Fruit fly (Drosophila melanogaster): ENCODE data around the gene CG18404.

CG18404 gene

DNA sequence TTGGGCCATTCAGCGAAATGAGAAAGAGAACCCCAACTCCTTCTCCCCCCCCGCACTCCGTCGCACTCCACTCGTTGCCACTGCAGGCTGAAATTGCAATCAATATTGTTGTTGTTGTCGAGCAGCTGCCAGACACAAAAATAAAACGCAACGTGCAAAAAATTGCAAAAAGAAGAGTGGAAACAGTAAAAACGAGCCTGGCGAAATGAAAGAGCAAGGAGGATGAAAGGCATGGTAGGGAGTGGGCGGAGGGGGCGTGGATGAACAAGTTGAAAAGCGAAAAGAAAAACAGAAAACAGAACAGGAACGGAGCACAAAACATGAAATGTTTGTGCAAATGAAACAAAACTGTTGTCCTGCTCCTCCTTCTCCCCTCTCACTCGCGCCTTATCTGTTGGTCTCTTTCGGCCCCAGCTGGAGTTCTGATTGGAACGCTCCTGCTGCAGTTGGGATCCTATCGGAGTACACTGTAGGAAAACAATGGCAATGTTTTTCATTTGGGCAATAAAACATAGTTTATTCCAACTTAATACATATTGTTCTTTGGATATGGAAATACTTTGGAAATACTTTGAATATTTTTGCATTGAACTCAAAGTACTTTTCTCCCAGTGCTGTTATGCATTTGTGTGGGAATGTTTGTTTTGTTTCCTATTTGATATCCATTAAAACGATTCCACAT, 32.1 kb downstream of the CG18404 start (continued):
- TF ChIP-seq wdn (GFP tag; IDR thresholded peaks at IDR 0.05) (no peak), CG30020 (tag; optimal IDR thresholded peaks at IDR 0.05) (no peak), CG6175 (GFP tag; IDR thresholded peaks at IDR 0.05) (no peak), CG15011 (GFP tag; optimal IDR thresholded peaks at IDR 0.05) (no peak), prd (optimal IDR thresholded peaks at IDR 0.05) (no peak), prd (GFP tag; IDR thresholded peaks at IDR 0.05) (peak; percentile 67; the same call in 2 of the 3 replicates), vnd (GFP tag; IDR thresholded peaks at IDR 0.05; ENCODE audit: partially characterized antibody) (no peak), slp2 (GFP tag; optimal IDR thresholded peaks at IDR 0.05) (no peak), CG2116 (GFP tag; optimal IDR thresholded peaks at IDR 0.05) (no peak), CG6272 (GFP tag; IDR thresholded peaks at IDR 0.05) (no peak), kah (GFP tag; optimal IDR thresholded peaks at IDR 0.05) (no peak), ro (GFP tag; IDR thresholded peaks at IDR 0.05) (no peak), bowl (GFP tag; IDR thresholded peaks at IDR 0.05) (no peak), zen (tag; optimal IDR thresholded peaks at IDR 0.05) (peak; percentile 40), CG17359 (tag; optimal IDR thresholded peaks at IDR 0.05) (no peak), Stat92E (GFP tag; optimal IDR thresholded peaks at IDR 0.05) (no peak), CG34376 (GFP tag; optimal IDR thresholded peaks at IDR 0.05) (no peak), Elba2 (GFP tag; optimal IDR thresholded peaks at IDR 0.05) (peak; percentile 45), ap (GFP tag; IDR thresholded peaks at IDR 0.05) (no peak), CrebB (tag; optimal IDR thresholded peaks at IDR 0.05) (no peak), fru (optimal IDR thresholded peaks at IDR 0.05) (no peak), CG3281 (GFP tag; optimal IDR thresholded peaks at IDR 0.05) (no peak), Ada2b (GFP tag; IDR thresholded peaks at IDR 0.05) (no peak), tll (GFP tag; optimal IDR thresholded peaks at IDR 0.05) (no peak)

DNA sequence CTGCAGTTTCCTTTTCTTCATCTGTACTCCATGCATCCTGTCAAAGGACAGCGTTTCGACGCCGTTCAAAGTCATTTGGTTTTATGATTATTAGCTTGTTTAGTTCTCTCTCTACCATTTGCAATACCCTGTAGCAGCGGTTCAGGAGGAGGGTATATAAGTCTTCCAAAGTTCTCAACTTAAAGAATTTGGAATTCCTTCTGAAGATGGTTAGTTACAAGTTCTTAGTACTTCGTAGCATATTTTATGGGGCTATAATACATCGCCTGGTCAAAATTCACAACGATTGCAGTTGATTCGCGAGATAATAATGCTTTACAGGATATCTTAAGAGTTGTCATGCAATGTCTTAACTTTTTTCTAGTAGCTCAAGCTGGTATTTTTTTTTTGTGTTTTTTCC, 33.4 kb downstream of the CG18404 start:
- no peak for TF ChIP-seq zfh1 (GFP tag; IDR thresholded peaks at IDR 0.05)
- peak; percentile 9 for TF ChIP-seq gem (tag; optimal IDR thresholded peaks at IDR 0.05)
- TF ChIP-seq CG15696 (tag; optimal IDR thresholded peaks at IDR 0.05), result no peak
- no peak for TF ChIP-seq HLH54F (GFP tag; optimal IDR thresholded peaks at IDR 0.05)
- TF ChIP-seq row (GFP tag; IDR thresholded peaks at IDR 0.05), result peak; percentile 51; the same call in 2 of the 3 replicates
- TF ChIP-seq BtbVII (GFP tag; optimal IDR thresholded peaks at IDR 0.05), result no peak
- TF ChIP-seq sens (GFP tag), result peak; percentile 78
- no peak for TF ChIP-seq grau (tag; optimal IDR thresholded peaks at IDR 0.05)
- no peak for TF ChIP-seq CG15011 (GFP tag; optimal IDR thresholded peaks at IDR 0.05)
- TF ChIP-seq abd-A (tag; optimal IDR thresholded peaks at IDR 0.05), result peak; percentile 61
- TF ChIP-seq CG6272 (GFP tag; IDR thresholded peaks at IDR 0.05), result no peak
- no peak for TF ChIP-seq ranshi (GFP tag; IDR thresholded peaks at IDR 0.05)
- peak; percentile 6 for TF ChIP-seq sqz (GFP tag; optimal IDR thresholded peaks at IDR 0.05)
- peak; percentile 73 for TF ChIP-seq D19B (GFP tag; optimal IDR thresholded peaks at IDR 0.05)

DNA sequence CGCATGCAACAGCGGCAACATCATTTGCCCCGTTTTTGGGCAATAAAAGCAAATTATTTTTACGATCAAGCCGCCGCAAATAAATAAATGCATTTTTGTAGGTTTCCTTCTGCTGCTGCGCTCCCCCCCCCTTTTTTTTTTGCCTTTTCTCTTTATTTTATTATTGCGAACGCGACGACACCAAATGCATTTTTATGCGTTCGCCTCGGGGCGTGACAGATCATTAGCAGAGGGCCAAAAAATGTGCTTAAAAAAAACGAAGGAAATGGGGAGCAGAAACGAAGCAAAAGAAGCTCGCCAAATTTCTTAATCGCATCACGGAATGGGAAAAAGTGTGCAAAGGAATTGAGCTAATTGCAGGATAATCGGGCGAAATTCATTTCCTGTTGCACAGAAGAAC, 34.4 kb downstream of the CG18404 start:
- TF ChIP-seq dmrt99B (tag; optimal IDR thresholded peaks at IDR 0.05) (no peak), Ets65A (GFP tag) (peak; percentile 66)

Data from whole organism, embryonic.